Fruit fly (Drosophila melanogaster) whole organism, adult: ENCODE results near the gene CG6738.

Experiments
- CG11617 ChIP-seq: fragments of 200-800 bp; sonication (Bioruptor generic); optimal IDR thresholded peaks from 2 replicates; lab custom pipeline; 2017; ENCODE audit warnings: mild to moderate bottlenecking, missing biosample characterization, missing genetic modification reagents, missing genetic modification characterization
- CG1620 ChIP-seq: fragments of 200-800 bp; sonication (Bioruptor generic); optimal IDR thresholded peaks from 2 replicates; lab custom pipeline; 2016; ENCODE audit warnings: missing biosample characterization, missing genetic modification characterization
- cnc ChIP-seq, 2 experiments: fragments of >200 bp; optimal IDR thresholded peaks; 2 replicates each; lab custom pipeline; 2017
- ovo ChIP-seq: fragments of 200-800 bp; sonication (Bioruptor generic); optimal IDR thresholded peaks from 2 replicates; lab custom pipeline; 2016; ENCODE audit warnings: missing biosample characterization, missing genetic modification characterization

DNA sequence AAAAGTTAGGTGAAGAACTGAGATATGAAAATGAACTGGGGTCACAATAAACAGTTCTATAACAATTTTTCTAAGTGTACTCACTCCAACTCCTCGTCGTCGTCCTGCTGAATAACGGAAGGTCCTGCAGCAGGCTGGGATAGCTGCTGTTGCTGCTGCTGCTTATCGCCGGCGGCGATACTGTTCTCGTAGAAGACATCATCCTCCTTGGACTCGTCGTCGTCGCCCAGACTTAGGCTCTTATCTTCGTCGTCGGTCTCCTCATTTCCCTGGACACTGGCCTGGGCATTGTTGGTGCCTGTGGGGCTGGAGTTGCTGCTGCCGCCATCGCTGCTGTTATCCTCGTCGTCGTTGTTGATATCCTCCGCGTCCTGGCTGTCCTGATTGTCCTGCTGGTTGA lies 18.1 kb upstream of the CG6738 start:
- TF ChIP-seq ovo (GFP tag; lab: Kevin White, UChicago) (no peak), CG11617 (GFP tag; lab: Kevin White, UChicago) (no peak), CG1620 (no peak), cnc (optimal IDR thresholded peaks at IDR 0.05; lab: Kevin White, UChicago) (no peak)
